Fruit fly (Drosophila melanogaster) whole organism, embryonic: ENCODE results near the gene CG32983.

ENCODE experiments used
- CG10267 ChIP-seq: fragments of 200-800 bp; sonication (Bioruptor generic); optimal IDR thresholded peaks from 2 replicates; lab custom pipeline; 2018; ENCODE audit warnings: missing biosample characterization, mild to moderate bottlenecking, missing genetic modification characterization, moderate library complexity
- CG10321 ChIP-seq: fragments of 200-800 bp; sonication (Bioruptor generic); IDR thresholded peaks from 2 replicates; pipeline ENCODE4 v1.3.6; 2022; ENCODE audit warnings: missing biosample characterization, missing genetic modification characterization
- CG11093 ChIP-seq: fragments of 200-800 bp; sonication (Bioruptor generic); IDR thresholded peaks from 3 replicates; pipeline ENCODE4 v1.3.6; 2022; ENCODE audit warnings: missing biosample characterization, missing genetic modification characterization
- CG12104 ChIP-seq: fragments of 200-800 bp; sonication (Bioruptor generic); optimal IDR thresholded peaks from 3 replicates; lab custom pipeline; 2016; ENCODE audit warnings: missing biosample characterization, missing genetic modification characterization
- CG12659 ChIP-seq: fragments of 200-800 bp; sonication (Bioruptor generic); optimal IDR thresholded peaks from 3 replicates; lab custom pipeline; 2017; ENCODE audit warnings: mild to moderate bottlenecking, missing biosample characterization, missing genetic modification reagents, missing genetic modification characterization
- CG14441 ChIP-seq: fragments of 200-800 bp; sonication (Bioruptor generic); IDR thresholded peaks from 2 replicates; pipeline ENCODE4 v1.3.6; 2022; ENCODE audit warnings: missing biosample characterization, missing genetic modification characterization
- CG14667 ChIP-seq: fragments of 200-800 bp; sonication (Bioruptor generic); IDR thresholded peaks from 2 replicates; pipeline ENCODE4 v1.3.6; 2022; ENCODE audit warnings: missing biosample characterization, missing genetic modification characterization
- CG1603 ChIP-seq: fragments of 200-800 bp; sonication (Bioruptor generic); optimal IDR thresholded peaks from 2 replicates; lab custom pipeline; 2019; ENCODE audit warnings: missing biosample characterization, mild to moderate bottlenecking, missing genetic modification characterization, moderate library complexity
- CG17361 ChIP-seq: fragments of 200-800 bp; sonication (Bioruptor generic); IDR thresholded peaks from 3 replicates; pipeline ENCODE4 v1.3.6; 2022; ENCODE audit warnings: missing biosample characterization, missing genetic modification characterization
- CG17385 ChIP-seq: fragments of 200-800 bp; sonication (Bioruptor generic); optimal IDR thresholded peaks from 3 replicates; lab custom pipeline; 2018; ENCODE audit warnings: missing biosample characterization, mild to moderate bottlenecking, missing genetic modification characterization
- CG18476 ChIP-seq: fragments of 200-800 bp; sonication (Bioruptor generic); optimal IDR thresholded peaks from 2 replicates; lab custom pipeline; 2016; ENCODE audit warnings: missing biosample characterization, mild to moderate bottlenecking, missing genetic modification characterization
- CG30431 ChIP-seq: fragments of 200-800 bp; sonication (Bioruptor generic); optimal IDR thresholded peaks from 2 replicates; lab custom pipeline; 2017; ENCODE audit warnings: missing biosample characterization, missing genetic modification characterization
- CG3838 ChIP-seq: fragments of 200-800 bp; sonication (Bioruptor generic); optimal IDR thresholded peaks from 3 replicates; lab custom pipeline; 2016; ENCODE audit warnings: missing biosample characterization, missing genetic modification characterization
- CG4617 ChIP-seq: fragments of 200-800 bp; sonication (Bioruptor generic); optimal IDR thresholded peaks from 3 replicates; lab custom pipeline; 2016; ENCODE audit warnings: missing biosample characterization, missing genetic modification characterization, borderline replicate concordance
- CG6254 ChIP-seq: fragments of 200-800 bp; sonication (Bioruptor generic); optimal IDR thresholded peaks from 3 replicates; lab custom pipeline; 2017; ENCODE audit warnings: mild to moderate bottlenecking, missing biosample characterization, missing genetic modification reagents, missing genetic modification characterization
- CG7271 ChIP-seq: fragments of 200-800 bp; sonication (Bioruptor generic); optimal IDR thresholded peaks from 2 replicates; lab custom pipeline; 2018; ENCODE audit warnings: missing biosample characterization, mild to moderate bottlenecking, missing genetic modification characterization, moderate library complexity
- CG9876 ChIP-seq: fragments of 200-800 bp; sonication (Bioruptor generic); optimal IDR thresholded peaks from 2 replicates; lab custom pipeline; 2016; ENCODE audit warnings: missing biosample characterization, missing genetic modification characterization
- CHES-1-like ChIP-seq: fragments of 200-800 bp; sonication (Bioruptor generic); optimal IDR thresholded peaks from 2 replicates; lab custom pipeline; 2016; ENCODE audit warnings: missing biosample characterization, missing genetic modification characterization
- CrebB ChIP-seq: fragments of 200-800 bp; sonication (Bioruptor generic); optimal IDR thresholded peaks from 3 replicates; lab custom pipeline; 2018; ENCODE audit warnings: missing biosample characterization, mild to moderate bottlenecking, missing genetic modification characterization
- D19A ChIP-seq: fragments of 200-800 bp; optimal IDR thresholded peaks from 3 replicates; lab custom pipeline; 2019; ENCODE audit warnings: missing biosample characterization, mild to moderate bottlenecking, missing genetic modification characterization, moderate library complexity
- Doc2 ChIP-seq: fragments of 200-800 bp; sonication (Bioruptor generic); IDR thresholded peaks from 2 replicates; pipeline ENCODE4 v1.3.6; 2022; ENCODE audit warnings: missing biosample characterization, missing genetic modification characterization
- HLHmδ ChIP-seq: fragments of 200-800 bp; sonication (Bioruptor generic); optimal IDR thresholded peaks from 2 replicates; lab custom pipeline; 2018; ENCODE audit warnings: missing biosample characterization, mild to moderate bottlenecking, missing genetic modification characterization, moderate library complexity
- Rx ChIP-seq: fragments of 200-800 bp; sonication (Bioruptor generic); IDR thresholded peaks from 2 replicates; pipeline ENCODE4 v1.3.6; 2022; ENCODE audit warnings: missing biosample characterization, missing genetic modification characterization
- TFAM ChIP-seq: fragments of 200-800 bp; sonication (Bioruptor generic); optimal IDR thresholded peaks from 2 replicates; lab custom pipeline; 2017; ENCODE audit warnings: missing biosample characterization, missing genetic modification characterization, inconsistent platforms
- Trl ChIP-seq, 3 experiments: fragments of >200 bp in 2 of 3; fragments of 200-800 bp in 1 of 3; sonication (Bioruptor generic) in 1 of 3; optimal IDR thresholded peaks; 2 replicates in 1 of 3; 3 replicates in 2 of 3; lab custom pipeline; 2016 to 2017; ENCODE audit warnings: missing biosample characterization in 1 of 3, missing genetic modification characterization in 1 of 3
- YL-1 ChIP-seq: fragments of 200-800 bp; sonication (Bioruptor generic); optimal IDR thresholded peaks from 3 replicates; lab custom pipeline; 2017; ENCODE audit warnings: missing biosample characterization, mild to moderate bottlenecking, missing genetic modification characterization
- abd-A ChIP-seq: fragments of 200-800 bp; sonication (Bioruptor generic); optimal IDR thresholded peaks from 3 replicates; lab custom pipeline; 2019; ENCODE audit warnings: missing biosample characterization, mild to moderate bottlenecking, missing genetic modification characterization, moderate library complexity
- bcd ChIP-seq: fragments of 200-800 bp; sonication (Bioruptor generic); optimal IDR thresholded peaks from 2 replicates; lab custom pipeline; 2017; ENCODE audit warnings: missing biosample characterization, mild to moderate bottlenecking, missing genetic modification characterization
- dpn ChIP-seq, 2 experiments: fragments of 200-800 bp; sonication (Bioruptor generic); optimal IDR thresholded peaks; 3 replicates each; lab custom pipeline; 2016; ENCODE audit warnings: missing biosample characterization in 2 of 2, missing genetic modification characterization in 2 of 2
- esg ChIP-seq: fragments of 200-800 bp; sonication (Bioruptor generic); conservative IDR thresholded peaks from 2 replicates; pipeline ENCODE4 v1.3.6; 2022; ENCODE audit warnings: missing biosample characterization, missing genetic modification characterization
- eve ChIP-seq, 2 experiments: fragments of >200 bp; optimal IDR thresholded peaks; 2 replicates each; lab custom pipeline; 2017; ENCODE audit warnings: missing biosample characterization in 2 of 2, missing genetic modification characterization in 2 of 2
- ewg ChIP-seq: fragments of 200-800 bp; sonication (Bioruptor generic); optimal IDR thresholded peaks from 3 replicates; lab custom pipeline; 2017; ENCODE audit warnings: mild to moderate bottlenecking, missing biosample characterization, missing genetic modification reagents, missing genetic modification characterization
- eyg ChIP-seq: fragments of 200-800 bp; sonication (Bioruptor generic); optimal IDR thresholded peaks from 3 replicates; lab custom pipeline; 2016; ENCODE audit warnings: missing biosample characterization, missing genetic modification characterization
- fd102C ChIP-seq: fragments of 200-800 bp; sonication (Bioruptor generic); optimal IDR thresholded peaks from 2 replicates; lab custom pipeline; 2018; ENCODE audit warnings: missing biosample characterization, mild to moderate bottlenecking, missing genetic modification characterization, moderate library complexity
- gsb-n ChIP-seq: fragments of 200-800 bp; sonication (Bioruptor generic); optimal IDR thresholded peaks from 3 replicates; lab custom pipeline; 2018; ENCODE audit warnings: missing biosample characterization, mild to moderate bottlenecking, missing genetic modification characterization
- hth ChIP-seq: fragments of >200 bp; optimal IDR thresholded peaks from 2 replicates; lab custom pipeline; 2017; ENCODE audit warnings: inconsistent platforms
- insv ChIP-seq, 2 experiments: fragments of 200-800 bp; sonication (Bioruptor generic); optimal IDR thresholded peaks; 3 replicates each; lab custom pipeline; 2016 to 2018; ENCODE audit warnings: missing biosample characterization in 2 of 2, missing genetic modification characterization in 2 of 2
- jumu ChIP-seq: fragments of 200-800 bp; sonication (Bioruptor generic); optimal IDR thresholded peaks from 3 replicates; lab custom pipeline; 2016; ENCODE audit warnings: missing biosample characterization, missing genetic modification characterization
- lab ChIP-seq: fragments of 200-800 bp; sonication (Bioruptor generic); optimal IDR thresholded peaks from 3 replicates; lab custom pipeline; 2017; ENCODE audit warnings: missing biosample characterization, missing genetic modification characterization, mild to moderate bottlenecking, moderate library complexity, missing genetic modification reagents
- lbe ChIP-seq: fragments of 200-800 bp; sonication (Bioruptor generic); optimal IDR thresholded peaks from 2 replicates; lab custom pipeline; 2016; ENCODE audit warnings: missing biosample characterization, mild to moderate bottlenecking, missing genetic modification characterization
- lilli ChIP-seq: fragments of 200-800 bp; sonication (Bioruptor generic); optimal IDR thresholded peaks from 3 replicates; lab custom pipeline; 2016; ENCODE audit warnings: missing biosample characterization, missing genetic modification characterization
- nom ChIP-seq: fragments of 200-800 bp; sonication (Bioruptor generic); optimal IDR thresholded peaks from 2 replicates; lab custom pipeline; 2017; ENCODE audit warnings: missing biosample characterization, missing genetic modification characterization, mild to moderate bottlenecking, moderate library complexity, missing genetic modification reagents
- otp ChIP-seq: fragments of 200-800 bp; sonication (Bioruptor generic); IDR thresholded peaks from 3 replicates; pipeline ENCODE4, ENCODE4 v1.3.6; 2022; ENCODE audit warnings: missing biosample characterization, missing genetic modification characterization
- sc ChIP-seq, 3 experiments: fragments of >200 bp in 2 of 3; fragments of 200-800 bp in 1 of 3; sonication (Bioruptor generic) in 1 of 3; optimal IDR thresholded peaks; 2 replicates in 2 of 3; 3 replicates in 1 of 3; lab custom pipeline; 2017; ENCODE audit warnings: mild to moderate bottlenecking in 1 of 3, missing biosample characterization in 1 of 3, missing genetic modification characterization in 1 of 3, missing genetic modification reagents in 1 of 3
- slou ChIP-seq: fragments of 200-800 bp; sonication (Bioruptor generic); optimal IDR thresholded peaks from 3 replicates; lab custom pipeline; 2016; ENCODE audit warnings: missing biosample characterization, missing genetic modification characterization
- tin ChIP-seq: fragments of 200-800 bp; sonication (Bioruptor generic); optimal IDR thresholded peaks from 3 replicates; lab custom pipeline; 2016; ENCODE audit warnings: missing biosample characterization, missing genetic modification characterization
- tio ChIP-seq: fragments of 200-800 bp; sonication (Bioruptor generic); optimal IDR thresholded peaks from 2 replicates; lab custom pipeline; 2017; ENCODE audit warnings: missing biosample characterization, missing genetic modification characterization, inconsistent platforms
- trem ChIP-seq: fragments of 200-800 bp; optimal IDR thresholded peaks from 3 replicates; lab custom pipeline; 2019; ENCODE audit warnings: missing biosample characterization, mild to moderate bottlenecking, missing genetic modification characterization, moderate library complexity
- yki ChIP-seq: fragments of >200 bp; optimal IDR thresholded peaks from 3 replicates; lab custom pipeline; 2018
- z ChIP-seq: fragments of 200-800 bp; sonication (Bioruptor generic); IDR thresholded peaks from 3 replicates; pipeline ENCODE4 v1.3.6; 2022; ENCODE audit warnings: missing biosample characterization, missing genetic modification characterization

The CG32983 gene

DNA sequence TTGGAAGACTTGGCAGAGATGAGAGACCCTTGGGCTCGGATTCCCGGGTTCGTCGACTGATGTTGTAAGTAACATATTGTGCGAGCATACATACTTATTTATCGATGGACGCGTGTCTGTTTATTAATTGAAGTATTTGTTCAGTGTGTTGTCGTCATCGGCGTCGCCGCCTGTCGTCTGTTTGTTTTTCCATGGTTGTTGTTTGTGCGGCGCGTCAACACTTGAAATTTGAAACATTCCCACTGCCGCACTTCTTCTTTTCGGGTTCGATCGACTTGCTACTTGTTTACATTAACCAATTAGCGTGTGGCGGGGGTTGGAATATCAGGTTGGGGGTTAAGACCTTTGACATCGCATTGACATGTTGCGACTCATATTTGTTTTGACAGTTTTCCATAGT, 13.4 kb upstream of the CG32983 start (continued):
- TF ChIP-seq ewg (GFP tag; lab: Kevin White, UChicago): peak; percentile 25
- TF ChIP-seq fd102C (GFP tag; lab: Kevin White, UChicago): peak; percentile 94
- no peak for TF ChIP-seq CG4617 (GFP tag; lab: Kevin White, UChicago)
- TF ChIP-seq eve (GFP tag; optimal IDR thresholded peaks at IDR 0.05; lab: Kevin White, UChicago): no peak
- TF ChIP-seq trem (tag; lab: Kevin White, UChicago): peak; percentile 70
- peak; percentile 57 for TF ChIP-seq CG17385 (GFP tag; lab: Kevin White, UChicago)
- TF ChIP-seq CG6254 (GFP tag; lab: Kevin White, UChicago): peak; percentile 78
- TF ChIP-seq CG14667 (GFP tag; lab: Robert Waterston, UW): no peak
- peak; percentile 59 for TF ChIP-seq CG1603 (tag; lab: Kevin White, UChicago)
- peak; percentile 16 for TF ChIP-seq CG18476 (GFP tag; lab: Kevin White, UChicago)
- no peak for TF ChIP-seq CG11093 (GFP tag; lab: Robert Waterston, UW)
- TF ChIP-seq Rx (GFP tag; lab: Robert Waterston, UW): no peak
- TF ChIP-seq eyg (GFP tag; lab: Kevin White, UChicago): no peak
- no peak for TF ChIP-seq sc (optimal IDR thresholded peaks at IDR 0.05; lab: Kevin White, UChicago)
- peak; percentile 65 for TF ChIP-seq sc (GFP tag; optimal IDR thresholded peaks at IDR 0.05; lab: Kevin White, UChicago)
- no peak for TF ChIP-seq CG9876 (GFP tag; lab: Kevin White, UChicago)
- no peak for TF ChIP-seq Doc2
- peak; percentile 20 to 24 for TF ChIP-seq dpn (GFP tag; optimal IDR thresholded peaks at IDR 0.05; lab: Kevin White, UChicago)
- TF ChIP-seq CrebB (tag; lab: Kevin White, UChicago): peak; percentile 73
- no peak for TF ChIP-seq abd-A (tag; lab: Kevin White, UChicago)
- TF ChIP-seq insv (GFP tag; optimal IDR thresholded peaks at IDR 0.05; lab: Kevin White, UChicago): peak in 1 of 2 experiments; percentile 39
- TF ChIP-seq CG14441: no peak
- peak; percentile 51; the same call in 1 of the 3 replicates for TF ChIP-seq z (GFP tag; lab: Robert Waterston, UW)
- TF ChIP-seq CG3838 (GFP tag; lab: Kevin White, UChicago): no peak
- peak; percentile 77 for TF ChIP-seq lab (GFP tag; lab: Kevin White, UChicago)
- TF ChIP-seq esg: no peak
- TF ChIP-seq CG12104: peak; percentile 47
- no peak for TF ChIP-seq jumu
- peak; percentile 34 for TF ChIP-seq tio
- peak; percentile 21 for TF ChIP-seq tin (GFP tag; lab: Kevin White, UChicago)

DNA sequence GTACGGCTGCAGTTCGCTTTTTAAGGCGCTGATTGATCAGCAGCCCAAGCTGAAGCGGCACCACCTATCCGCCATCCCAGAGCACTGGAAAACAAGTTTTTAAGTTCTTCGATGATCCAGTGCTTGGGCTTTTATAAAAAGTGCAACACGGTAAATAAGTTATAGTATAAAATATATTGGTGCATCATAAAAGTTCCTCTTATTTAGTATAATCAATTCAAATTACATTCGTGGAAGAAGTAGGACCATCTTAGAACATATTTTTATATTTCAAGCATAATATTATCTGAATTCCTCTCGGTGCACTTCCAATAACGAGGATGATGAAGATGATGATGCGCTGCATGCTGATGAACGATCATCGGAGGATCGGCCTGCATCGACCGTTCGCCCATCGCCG, 10.2 kb upstream of the CG32983 start:
- TF ChIP-seq lbe (peak; percentile 36), nom (GFP tag; lab: Kevin White, UChicago) (peak; percentile 5), bcd (no peak)

DNA sequence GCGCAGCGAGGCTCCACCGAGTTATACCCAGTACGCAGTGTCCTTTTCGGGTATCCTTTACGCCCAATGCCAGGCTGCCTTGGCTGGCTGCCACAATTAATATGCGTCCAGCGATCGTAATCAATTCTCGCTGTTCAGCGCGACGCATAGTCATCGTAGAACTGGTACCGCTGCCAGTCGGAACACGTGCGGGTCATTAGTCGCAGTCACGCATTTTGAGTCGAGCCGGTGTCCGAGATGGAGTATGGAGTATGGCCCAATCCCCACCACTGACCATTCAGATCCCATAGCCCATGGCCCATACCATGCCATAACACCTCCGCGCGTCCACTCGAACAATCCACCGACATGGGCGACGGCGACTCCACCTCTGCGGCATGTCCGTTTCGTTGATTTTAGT, 7.9 kb upstream of the CG32983 start:
- TF ChIP-seq D19A (tag; lab: Kevin White, UChicago) (no peak), HLHmδ (peak; percentile 25), lilli (GFP tag; lab: Kevin White, UChicago) (no peak), hth (lab: Kevin White, UChicago) (no peak), CG12659 (no peak), TFAM (GFP tag; lab: Kevin White, UChicago) (no peak), CHES-1-like (GFP tag; lab: Kevin White, UChicago) (no peak), gsb-n (peak; percentile 21), CG17361 (GFP tag; lab: Robert Waterston, UW) (no peak), YL-1 (no peak), CG10267 (tag; lab: Kevin White, UChicago) (no peak), otp (GFP tag; lab: Robert Waterston, UW) (no peak), dpn (GFP tag; optimal IDR thresholded peaks at IDR 0.05; lab: Kevin White, UChicago) (no peak), CG10321 (no peak), CG7271 (tag; lab: Kevin White, UChicago) (no peak), Trl (optimal IDR thresholded peaks at IDR 0.05; lab: Kevin White, UChicago) (no peak), Trl (GFP tag; optimal IDR thresholded peaks at IDR 0.05; lab: Kevin White, UChicago) (no peak), CG30431 (GFP tag; lab: Kevin White, UChicago) (no peak), yki (no peak), slou (no peak)
